Fruit fly (Drosophila melanogaster) whole organism, embryonic: ENCODE measurements around the gene CG2767.

Source experiments
- Antp ChIP-seq: fragments of 200-800 bp; sonication (Bioruptor generic); optimal IDR thresholded peaks from 3 replicates; lab custom pipeline; 2016; ENCODE audit warnings: missing biosample characterization, missing genetic modification characterization
- Bdp1 ChIP-seq: fragments of 200-800 bp; sonication (Bioruptor generic); optimal IDR thresholded peaks from 3 replicates; lab custom pipeline; 2016; ENCODE audit warnings: missing biosample characterization, missing genetic modification characterization
- Bgb ChIP-seq: fragments of 200-800 bp; sonication (Bioruptor generic); IDR thresholded peaks from 2 replicates; pipeline ENCODE4 v1.3.6; 2022; ENCODE audit warnings: missing biosample characterization, missing genetic modification characterization; ENCODE audit not compliant: partially characterized antibody
- C15 ChIP-seq: fragments of 200-800 bp; sonication (Bioruptor generic); IDR thresholded peaks from 3 replicates; pipeline ENCODE4 v1.3.6; 2022; ENCODE audit warnings: missing biosample characterization, missing genetic modification characterization
- CG12104 ChIP-seq: fragments of 200-800 bp; sonication (Bioruptor generic); optimal IDR thresholded peaks from 3 replicates; lab custom pipeline; 2016; ENCODE audit warnings: missing biosample characterization, missing genetic modification characterization
- CG14710 ChIP-seq: fragments of 200-800 bp; sonication (Bioruptor generic); optimal IDR thresholded peaks from 3 replicates; lab custom pipeline; 2019; ENCODE audit warnings: missing biosample characterization, mild to moderate bottlenecking, missing genetic modification characterization, moderate library complexity
- CG1647 ChIP-seq: fragments of 200-800 bp; sonication (Bioruptor generic); optimal IDR thresholded peaks from 3 replicates; lab custom pipeline; 2016; ENCODE audit warnings: missing biosample characterization, missing genetic modification characterization
- CG16863 ChIP-seq: fragments of 200-800 bp; sonication (Bioruptor generic); optimal IDR thresholded peaks from 3 replicates; lab custom pipeline; 2016; ENCODE audit warnings: missing biosample characterization, missing genetic modification characterization
- CG1832 ChIP-seq: fragments of 200-800 bp; sonication (Bioruptor generic); optimal IDR thresholded peaks from 2 replicates; lab custom pipeline; 2017; ENCODE audit warnings: missing biosample characterization, mild to moderate bottlenecking, missing genetic modification characterization, inconsistent platforms
- CG30403 ChIP-seq: fragments of 200-800 bp; sonication (Bioruptor generic); optimal IDR thresholded peaks from 3 replicates; lab custom pipeline; 2016; ENCODE audit warnings: missing biosample characterization, missing genetic modification characterization
- CG3065 ChIP-seq: fragments of 200-800 bp; sonication (Bioruptor generic); optimal IDR thresholded peaks from 2 replicates; lab custom pipeline; 2016; ENCODE audit warnings: missing biosample characterization, missing genetic modification characterization
- CG32767 ChIP-seq: fragments of 200-800 bp; sonication (Bioruptor generic); IDR thresholded peaks from 2 replicates; pipeline ENCODE4 v1.3.6; 2022; ENCODE audit warnings: missing biosample characterization, missing genetic modification characterization
- CG34224 ChIP-seq: fragments of 200-800 bp; sonication (Bioruptor generic); IDR thresholded peaks from 3 replicates; pipeline ENCODE4 v1.3.6; 2022; ENCODE audit warnings: missing biosample characterization, missing genetic modification characterization; ENCODE audit not compliant: partially characterized antibody
- CG4404 ChIP-seq: fragments of 200-800 bp; sonication (Bioruptor generic); IDR thresholded peaks from 2 replicates; pipeline ENCODE4 v1.3.6; 2022; ENCODE audit warnings: missing biosample characterization, missing genetic modification characterization
- CG6683 ChIP-seq: fragments of 200-800 bp; sonication (Bioruptor generic); optimal IDR thresholded peaks from 2 replicates; lab custom pipeline; 2017; ENCODE audit warnings: missing biosample characterization, mild to moderate bottlenecking, missing genetic modification characterization, missing genetic modification reagents
- CG7786 ChIP-seq: fragments of 200-800 bp; sonication (Bioruptor generic); optimal IDR thresholded peaks from 2 replicates; lab custom pipeline; 2016; ENCODE audit warnings: missing biosample characterization, missing genetic modification characterization
- CG7987 ChIP-seq: fragments of 200-800 bp; sonication (Bioruptor generic); optimal IDR thresholded peaks from 2 replicates; lab custom pipeline; 2018; ENCODE audit warnings: missing biosample characterization, mild to moderate bottlenecking, missing genetic modification characterization, moderate library complexity
- D ChIP-seq, 2 experiments: fragments of 200-800 bp in 1 of 2; fragments of >200 bp in 1 of 2; sonication (Bioruptor generic) in 1 of 2; optimal IDR thresholded peaks; 2 replicates in 1 of 2; 3 replicates in 1 of 2; lab custom pipeline; 2017; ENCODE audit warnings: mild to moderate bottlenecking in 1 of 2, missing biosample characterization in 1 of 2, missing genetic modification characterization in 1 of 2, missing genetic modification reagents in 1 of 2
- Dip2 ChIP-seq: fragments of 200-800 bp; sonication (Bioruptor generic); IDR thresholded peaks from 2 replicates; pipeline ENCODE4 v1.3.6; 2022; ENCODE audit warnings: missing biosample characterization, missing genetic modification characterization
- Dip3 ChIP-seq: fragments of 200-800 bp; sonication (Bioruptor generic); optimal IDR thresholded peaks from 3 replicates; lab custom pipeline; 2016; ENCODE audit warnings: missing biosample characterization, missing genetic modification characterization
- E2f2 ChIP-seq: fragments of 200-800 bp; sonication (Bioruptor generic); IDR thresholded peaks from 2 replicates; pipeline ENCODE4 v1.3.6; 2022; ENCODE audit warnings: missing biosample characterization, missing genetic modification characterization
- HHEX ChIP-seq: fragments of 200-800 bp; sonication (Bioruptor generic); optimal IDR thresholded peaks from 3 replicates; lab custom pipeline; 2017; ENCODE audit warnings: missing biosample characterization, mild to moderate bottlenecking, missing genetic modification characterization, missing genetic modification reagents
- Hmx ChIP-seq: fragments of 200-800 bp; sonication (Bioruptor generic); optimal IDR thresholded peaks from 2 replicates; lab custom pipeline; 2016; ENCODE audit warnings: missing biosample characterization, missing genetic modification characterization
- Hsf ChIP-seq: fragments of 200-800 bp; sonication (Bioruptor generic); optimal IDR thresholded peaks from 3 replicates; lab custom pipeline; 2016; ENCODE audit warnings: missing biosample characterization, missing genetic modification characterization
- MESR4 ChIP-seq: fragments of 200-800 bp; sonication (Bioruptor generic); optimal IDR thresholded peaks from 2 replicates; lab custom pipeline; 2018; ENCODE audit warnings: missing biosample characterization, mild to moderate bottlenecking, missing genetic modification characterization, moderate library complexity
- Mrtf ChIP-seq: fragments of 200-800 bp; sonication (Bioruptor generic); IDR thresholded peaks from 3 replicates; pipeline ENCODE4 v1.3.6; 2022; ENCODE audit warnings: missing biosample characterization, missing genetic modification characterization
- NC2β ChIP-seq: fragments of 200-800 bp; sonication (Bioruptor generic); optimal IDR thresholded peaks from 2 replicates; lab custom pipeline; 2016; ENCODE audit warnings: missing biosample characterization, missing genetic modification characterization
- Nf-YC ChIP-seq: fragments of 200-800 bp; optimal IDR thresholded peaks from 3 replicates; lab custom pipeline; 2019; ENCODE audit warnings: missing biosample characterization, mild to moderate bottlenecking, missing genetic modification characterization, moderate library complexity
- NfI ChIP-seq: fragments of 200-800 bp; sonication (Bioruptor generic); optimal IDR thresholded peaks from 3 replicates; lab custom pipeline; 2018; ENCODE audit warnings: missing biosample characterization, mild to moderate bottlenecking, missing genetic modification characterization, moderate library complexity
- Scr ChIP-seq: fragments of 200-800 bp; sonication (Bioruptor generic); IDR thresholded peaks from 2 replicates; pipeline ENCODE4 v1.3.6; 2022; ENCODE audit warnings: missing biosample characterization, missing genetic modification characterization; ENCODE audit not compliant: partially characterized antibody
- Stat92E ChIP-seq, 3 experiments: fragments of >200 bp in 2 of 3; fragments of 200-800 bp in 1 of 3; sonication (Bioruptor generic) in 1 of 3; optimal IDR thresholded peaks; 2 replicates each; lab custom pipeline; 2017 to 2019; ENCODE audit warnings: missing biosample characterization in 3 of 3, missing genetic modification characterization in 3 of 3, mild to moderate bottlenecking in 1 of 3, moderate library complexity in 1 of 3
- Vsx1 ChIP-seq: fragments of 200-800 bp; sonication (Bioruptor generic); optimal IDR thresholded peaks from 2 replicates; lab custom pipeline; 2017; ENCODE audit warnings: missing biosample characterization, mild to moderate bottlenecking, missing genetic modification characterization, missing genetic modification reagents
- disco-r ChIP-seq: fragments of 200-800 bp; sonication (Bioruptor generic); optimal IDR thresholded peaks from 2 replicates; lab custom pipeline; 2016; ENCODE audit warnings: missing biosample characterization, missing genetic modification characterization
- ems ChIP-seq: fragments of 200-800 bp; sonication (Bioruptor generic); optimal IDR thresholded peaks from 3 replicates; lab custom pipeline; 2016; ENCODE audit warnings: missing biosample characterization, missing genetic modification characterization
- fd3F ChIP-seq: fragments of 200-800 bp; sonication (Bioruptor generic); optimal IDR thresholded peaks from 2 replicates; lab custom pipeline; 2018; ENCODE audit warnings: missing biosample characterization, mild to moderate bottlenecking, missing genetic modification characterization, moderate library complexity
- fru ChIP-seq: fragments of >200 bp; optimal IDR thresholded peaks from 2 replicates; lab custom pipeline; 2017
- gfzf ChIP-seq: fragments of 200-800 bp; sonication (Bioruptor generic); optimal IDR thresholded peaks from 2 replicates; lab custom pipeline; 2016; ENCODE audit warnings: missing biosample characterization, mild to moderate bottlenecking, missing genetic modification characterization, moderate library complexity
- gsb ChIP-seq: fragments of 200-800 bp; sonication (Bioruptor generic); IDR thresholded peaks from 2 replicates; pipeline ENCODE4 v1.3.6; 2022; ENCODE audit warnings: missing biosample characterization, missing genetic modification characterization
- hbn ChIP-seq: fragments of 200-800 bp; sonication (Bioruptor generic); IDR thresholded peaks from 2 replicates; pipeline ENCODE4 v1.3.6; 2022; ENCODE audit warnings: missing biosample characterization, missing genetic modification characterization; ENCODE audit not compliant: partially characterized antibody
- jumu ChIP-seq: fragments of 200-800 bp; sonication (Bioruptor generic); optimal IDR thresholded peaks from 3 replicates; lab custom pipeline; 2016; ENCODE audit warnings: missing biosample characterization, missing genetic modification characterization
- knrl ChIP-seq: fragments of 200-800 bp; sonication (Bioruptor generic); IDR thresholded peaks from 3 replicates; pipeline ENCODE4 v1.3.6; 2022; ENCODE audit warnings: missing biosample characterization, missing genetic modification characterization; ENCODE audit not compliant: partially characterized antibody
- lbe ChIP-seq: fragments of 200-800 bp; sonication (Bioruptor generic); optimal IDR thresholded peaks from 2 replicates; lab custom pipeline; 2016; ENCODE audit warnings: missing biosample characterization, mild to moderate bottlenecking, missing genetic modification characterization
- nom ChIP-seq: fragments of 200-800 bp; sonication (Bioruptor generic); optimal IDR thresholded peaks from 2 replicates; lab custom pipeline; 2017; ENCODE audit warnings: missing biosample characterization, missing genetic modification characterization, mild to moderate bottlenecking, moderate library complexity, missing genetic modification reagents
- onecut ChIP-seq: fragments of 200-800 bp; sonication (Bioruptor generic); IDR thresholded peaks from 2 replicates; pipeline ENCODE4 v1.3.6; 2022; ENCODE audit warnings: missing biosample characterization, missing genetic modification characterization
- sna ChIP-seq: fragments of 200-800 bp; sonication (Bioruptor generic); IDR thresholded peaks from 2 replicates; pipeline ENCODE4 v1.3.6; 2022; ENCODE audit warnings: missing biosample characterization, missing genetic modification characterization; ENCODE audit not compliant: partially characterized antibody
- ssp ChIP-seq: fragments of 200-800 bp; sonication (Bioruptor generic); IDR thresholded peaks from 2 replicates; pipeline ENCODE4 v1.3.6; 2022; ENCODE audit warnings: missing biosample characterization, missing genetic modification characterization
- trh ChIP-seq: fragments of 200-800 bp; sonication (Bioruptor generic); optimal IDR thresholded peaks from 2 replicates; lab custom pipeline; 2016; ENCODE audit warnings: missing biosample characterization, missing genetic modification characterization
- tup ChIP-seq: fragments of 200-800 bp; sonication (Bioruptor generic); optimal IDR thresholded peaks from 2 replicates; lab custom pipeline; 2016; ENCODE audit warnings: missing biosample characterization, mild to moderate bottlenecking, missing genetic modification characterization, moderate library complexity
- vfl ChIP-seq: fragments of 200-800 bp; sonication (Bioruptor generic); optimal IDR thresholded peaks from 2 replicates; lab custom pipeline; 2016; ENCODE audit warnings: missing biosample characterization, missing genetic modification characterization
- zfh2 ChIP-seq: fragments of 200-800 bp; sonication (Bioruptor generic); optimal IDR thresholded peaks from 2 replicates; lab custom pipeline; 2016; ENCODE audit warnings: missing biosample characterization, missing genetic modification characterization

CG2767 gene

DNA sequence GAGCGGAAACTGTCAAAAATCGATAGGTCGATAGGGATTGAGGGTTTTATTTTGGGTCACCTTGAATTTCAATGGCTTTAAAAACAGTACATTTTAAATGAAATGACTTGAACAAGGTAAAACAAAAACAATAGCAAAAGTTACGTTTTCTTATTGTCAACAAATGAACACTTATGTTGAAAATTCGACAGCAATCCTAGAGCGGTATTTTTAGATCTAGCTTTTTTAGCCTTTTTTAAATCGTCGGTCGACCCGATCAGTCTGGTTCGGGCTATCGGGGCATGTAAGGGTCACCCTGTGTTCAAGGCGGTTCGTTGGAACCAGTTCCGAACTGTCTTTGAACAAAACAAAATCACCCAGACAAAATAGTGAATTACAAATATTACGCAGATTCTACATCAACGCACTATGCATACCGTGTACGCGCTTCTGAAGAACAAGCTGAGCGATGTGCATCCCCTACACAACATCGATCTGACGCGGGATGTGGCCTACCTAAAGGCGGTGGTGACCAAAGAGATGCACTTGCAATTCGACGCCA is 1.2 kb upstream of the CG2767 start, which contains the start of the genes CG11052 and CG3223 (continued):
- no peak for TF ChIP-seq ssp (GFP tag; lab: Robert Waterston, UW)
- no peak for TF ChIP-seq Hmx (GFP tag; lab: Kevin White, UChicago)
- TF ChIP-seq CG1832 (GFP tag; lab: Kevin White, UChicago): no peak
- no peak for TF ChIP-seq fd3F (GFP tag; lab: Kevin White, UChicago)
- peak; percentile 70 for TF ChIP-seq Nf-YC (tag; lab: Kevin White, UChicago)
- TF ChIP-seq Stat92E (GFP tag; optimal IDR thresholded peaks at IDR 0.05; lab: Kevin White, UChicago): no peak
- TF ChIP-seq onecut: peak; percentile 52
- TF ChIP-seq CG4404 (GFP tag; lab: Robert Waterston, UW): no peak
- no peak for TF ChIP-seq CG32767
- no peak for TF ChIP-seq HHEX (GFP tag; lab: Kevin White, UChicago)
- no peak for TF ChIP-seq CG12104 (GFP tag; lab: Kevin White, UChicago)
- no peak for TF ChIP-seq disco-r (GFP tag; lab: Kevin White, UChicago)
- 0 out of 2 replicates have a peak, but pooled peaks have one; percentile 33 for TF ChIP-seq hbn (GFP tag; lab: Robert Waterston, UW)
- no peak for TF ChIP-seq Hsf
- no peak for TF ChIP-seq Dip2 (GFP tag; lab: Robert Waterston, UW)
- no peak for TF ChIP-seq CG3065 (GFP tag; lab: Kevin White, UChicago)
- TF ChIP-seq CG7987: peak; percentile 21
- TF ChIP-seq ems (GFP tag; lab: Kevin White, UChicago): no peak
- no peak for TF ChIP-seq jumu (GFP tag; lab: Kevin White, UChicago)
- TF ChIP-seq lbe (GFP tag; lab: Kevin White, UChicago): no peak
- no peak for TF ChIP-seq Bdp1
- TF ChIP-seq CG34224 (GFP tag; lab: Robert Waterston, UW): no peak
- no peak for TF ChIP-seq vfl (GFP tag; lab: Kevin White, UChicago)
- TF ChIP-seq E2f2 (GFP tag; lab: Robert Waterston, UW): peak; percentile 79
- no peak for TF ChIP-seq trh (GFP tag; lab: Kevin White, UChicago)
- no peak for TF ChIP-seq Dip3 (GFP tag; lab: Kevin White, UChicago)
- TF ChIP-seq C15 (GFP tag; lab: Robert Waterston, UW): no peak
- no peak for TF ChIP-seq CG1647
- TF ChIP-seq CG30403 (GFP tag; lab: Kevin White, UChicago): peak; percentile 16
- TF ChIP-seq tup (GFP tag; lab: Kevin White, UChicago): no peak
- peak; percentile 70 for TF ChIP-seq MESR4 (GFP tag; lab: Kevin White, UChicago)
- no peak for TF ChIP-seq gsb
- TF ChIP-seq NfI (GFP tag; lab: Kevin White, UChicago): peak; percentile 64
- TF ChIP-seq sna: peak; percentile 42; the same call in 1 of the 2 replicates
- peak; percentile 12 for TF ChIP-seq CG7786 (GFP tag; lab: Kevin White, UChicago)
- TF ChIP-seq Mrtf: no peak
- TF ChIP-seq gfzf (GFP tag; lab: Kevin White, UChicago): peak; percentile 49
- TF ChIP-seq Vsx1 (GFP tag; lab: Kevin White, UChicago): no peak
- peak; percentile 45 for TF ChIP-seq CG14710 (tag; lab: Kevin White, UChicago)
- TF ChIP-seq Scr: peak; percentile 59
- TF ChIP-seq CG6683 (GFP tag; lab: Kevin White, UChicago): no peak
- TF ChIP-seq fru (lab: Kevin White, UChicago): no peak
- TF ChIP-seq D (optimal IDR thresholded peaks at IDR 0.05; lab: Kevin White, UChicago): no peak
- TF ChIP-seq D (GFP tag; optimal IDR thresholded peaks at IDR 0.05; lab: Kevin White, UChicago): no peak
- peak; percentile 46 for TF ChIP-seq nom (GFP tag; lab: Kevin White, UChicago)
- TF ChIP-seq NC2β (GFP tag; lab: Kevin White, UChicago): no peak
- TF ChIP-seq CG16863 (GFP tag; lab: Kevin White, UChicago): no peak
- peak; percentile 31 for TF ChIP-seq zfh2 (GFP tag; lab: Kevin White, UChicago)
- TF ChIP-seq Antp (GFP tag; lab: Kevin White, UChicago): peak; percentile 4
- peak; percentile 68 for TF ChIP-seq Bgb (GFP tag; lab: Robert Waterston, UW)
- TF ChIP-seq knrl: 0 out of 3 replicates have a peak, but pooled peaks have one; percentile 22
